Worm (Caenorhabditis elegans) whole organism, mixed stage, embryonic: ENCODE measurements around the gene nep-22.

ENCODE experiments used
- blmp-1 ChIP-seq: fragments of 150-350 bp; optimal IDR thresholded peaks from 2 replicates; lab custom pipeline; 2014; ENCODE audit warnings: missing biosample characterization, missing genetic modification characterization
- ceh-83 ChIP-seq: fragments of 200-800 bp; sonication (Bioruptor generic); optimal IDR thresholded peaks from 2 replicates; lab custom pipeline; 2018; ENCODE audit warnings: mild to moderate bottlenecking, missing genetic modification characterization, missing compliant biosample characterization
- ces-1 ChIP-seq: fragments of 150-350 bp; optimal IDR thresholded peaks from 2 replicates; lab custom pipeline; 2014; ENCODE audit warnings: missing biosample characterization, missing genetic modification reagents, missing genetic modification characterization
- ham-2 ChIP-seq: fragments of 200-800 bp; sonication (Bioruptor generic); optimal IDR thresholded peaks from 2 replicates; lab custom pipeline; 2018; ENCODE audit warnings: mild to moderate bottlenecking, missing genetic modification characterization, missing compliant biosample characterization
- lin-13 ChIP-seq: fragments of 150-350 bp; optimal IDR thresholded peaks from 2 replicates; lab custom pipeline; 2014; ENCODE audit warnings: missing biosample characterization, missing genetic modification characterization
- lsy-2 ChIP-seq: fragments of 150-350 bp; optimal IDR thresholded peaks from 2 replicates; lab custom pipeline; 2014; ENCODE audit warnings: missing biosample characterization, missing genetic modification characterization
- mep-1 ChIP-seq: fragments of 150-350 bp; optimal IDR thresholded peaks from 2 replicates; lab custom pipeline; 2017; ENCODE audit warnings: missing biosample characterization, missing genetic modification reagents, missing genetic modification characterization, inconsistent platforms
- mls-2 ChIP-seq: sonication (generic microtip); optimal IDR thresholded peaks from 2 replicates; lab custom pipeline; 2016; ENCODE audit warnings: mild to moderate bottlenecking, missing genetic modification characterization, moderate library complexity, missing compliant biosample characterization
- unc-62 ChIP-seq: fragments of 150-350 bp; optimal IDR thresholded peaks from 2 replicates; lab custom pipeline; 2014; ENCODE audit warnings: missing biosample characterization, missing genetic modification reagents, missing genetic modification characterization
- ztf-11 ChIP-seq: fragments of 150-350 bp; optimal IDR thresholded peaks from 2 replicates; lab custom pipeline; 2014; ENCODE audit warnings: missing biosample characterization, missing genetic modification characterization

DNA sequence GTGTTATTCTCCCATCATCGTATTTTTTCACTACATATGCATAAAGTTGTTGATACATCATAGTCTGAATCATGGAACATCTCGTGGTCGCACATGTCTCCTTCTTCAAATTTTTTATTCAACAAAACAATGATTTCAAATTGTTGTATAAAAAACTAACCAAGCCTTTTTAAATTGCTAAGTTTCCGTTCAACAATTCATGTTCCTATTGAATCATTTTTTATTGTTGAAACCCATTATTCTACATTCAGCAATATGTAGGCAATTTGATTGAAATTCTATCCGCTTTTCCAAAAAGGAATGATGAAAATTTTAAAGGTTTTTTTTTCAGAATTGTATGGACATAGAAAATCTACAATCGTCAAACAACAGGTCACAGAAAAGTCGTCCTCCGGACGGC lies 48.3 kb downstream of the nep-22 start, which contains the start of gene ajm-1:
- no peak for TF ChIP-seq blmp-1 (tag; lab: Kevin White, UChicago)
- TF ChIP-seq lin-13 (tag; lab: Kevin White, UChicago), result no peak
- no peak for TF ChIP-seq unc-62 (GFP tag; lab: Kevin White, UChicago)
- TF ChIP-seq mep-1 (tag; lab: Kevin White, UChicago), result no peak
- no peak for TF ChIP-seq lsy-2 (tag; lab: Kevin White, UChicago)
- TF ChIP-seq ham-2 (GFP tag; lab: Kevin White, UChicago), result no peak
- TF ChIP-seq ztf-11 (tag; lab: Kevin White, UChicago), result no peak
- no peak for TF ChIP-seq ces-1 (GFP tag; lab: Kevin White, UChicago)
- no peak for TF ChIP-seq ceh-83 (GFP tag; lab: Kevin White, UChicago)
- TF ChIP-seq mls-2, result no peak
